Worm (Caenorhabditis elegans) whole organism, L2 larva: ENCODE measurements around the gene srw-140.

Experiments used
- blmp-1 ChIP-seq: sonication (generic microtip); optimal IDR thresholded peaks from 2 replicates; lab custom pipeline; 2017; ENCODE audit warnings: missing genetic modification characterization, mild to moderate bottlenecking, missing compliant biosample characterization, antibody characterized with exemption, moderate library complexity; ENCODE audit not compliant: insufficient read depth
- egl-27 ChIP-seq: sonication (generic microtip); optimal IDR thresholded peaks from 3 replicates; lab custom pipeline; 2017; ENCODE audit warnings: missing biosample characterization, missing genetic modification reagents, missing genetic modification characterization
- elt-3 ChIP-seq: sonication (generic microtip); optimal IDR thresholded peaks from 2 replicates; lab custom pipeline; 2017; ENCODE audit warnings: missing biosample characterization, missing genetic modification characterization
- gmeb-1 ChIP-seq: fragments of 150-350 bp; optimal IDR thresholded peaks from 2 replicates; lab custom pipeline; 2014; ENCODE audit warnings: missing biosample characterization, missing genetic modification characterization
- nhr-11 ChIP-seq: fragments of 150-350 bp; optimal IDR thresholded peaks from 2 replicates; lab custom pipeline; 2014; ENCODE audit warnings: missing biosample characterization, missing genetic modification characterization
- sma-3 ChIP-seq: sonication (generic microtip); optimal IDR thresholded peaks from 2 replicates; lab custom pipeline; 2016; ENCODE audit warnings: missing genetic modification reagents, missing genetic modification characterization, missing compliant biosample characterization
- zag-1 ChIP-seq: fragments of 150-350 bp; optimal IDR thresholded peaks from 2 replicates; lab custom pipeline; 2014; ENCODE audit warnings: missing biosample characterization, missing genetic modification characterization
- ztf-4 ChIP-seq: fragments of 150-350 bp; optimal IDR thresholded peaks from 2 replicates; lab custom pipeline; 2014; ENCODE audit warnings: missing biosample characterization, missing genetic modification characterization

DNA sequence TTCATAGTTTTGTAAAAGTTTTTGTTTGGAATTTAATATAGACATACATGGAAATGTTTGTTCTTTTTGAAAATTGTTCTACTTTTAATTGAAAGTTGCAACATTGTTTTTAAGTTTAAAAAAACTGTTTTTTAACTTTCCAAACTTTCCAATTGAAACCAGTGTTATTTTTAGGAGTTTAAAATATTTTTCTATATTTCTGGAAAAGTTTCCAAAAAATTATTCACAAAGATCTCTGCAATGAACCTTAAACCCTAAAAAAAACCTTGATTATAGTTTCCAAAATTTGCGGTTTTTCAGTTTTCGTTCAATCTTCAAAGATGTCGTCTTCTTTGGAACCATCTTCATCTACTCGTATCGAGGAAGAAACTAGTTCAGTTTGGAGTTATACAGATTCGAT lies 33.1 kb upstream of the srw-140 start, which contains the start of gene F14F9.4:
- no peak for TF ChIP-seq sma-3 (GFP tag; lab: Kevin White, UChicago)
- TF ChIP-seq ztf-4 (tag; lab: Kevin White, UChicago), result no peak
- TF ChIP-seq nhr-11 (tag; lab: Kevin White, UChicago), result no peak
- no peak for TF ChIP-seq egl-27 (tag; lab: Kevin White, UChicago)
- TF ChIP-seq blmp-1 (tag; lab: Kevin White, UChicago), result no peak
- TF ChIP-seq gmeb-1 (tag; lab: Kevin White, UChicago), result no peak
- no peak for TF ChIP-seq zag-1
- no peak for TF ChIP-seq elt-3 (tag; lab: Kevin White, UChicago)
